Worm (Caenorhabditis elegans): Measurements from ENCODE around the gene snpn-1.

DNA sequence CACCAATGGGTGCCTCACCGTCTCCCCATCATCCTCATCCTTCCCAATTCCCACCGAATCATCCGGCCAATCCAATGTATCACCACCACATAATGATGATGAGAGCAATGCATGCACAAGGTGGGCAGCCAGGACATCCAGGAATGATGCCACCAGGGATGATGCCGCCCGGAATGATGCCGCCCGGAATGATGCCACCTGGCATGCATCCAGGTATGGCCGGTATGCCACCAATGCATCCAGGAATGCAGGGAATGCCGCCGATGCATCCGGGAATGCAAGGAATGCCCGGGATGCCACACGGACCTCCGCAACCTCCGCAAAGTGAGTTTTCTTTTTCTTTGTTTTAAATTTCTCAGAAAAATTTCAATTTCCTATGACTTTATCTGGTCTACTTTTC, 5.1 kb downstream of the snpn-1 start:
- TF ChIP-seq ama-1 (optimal IDR thresholded peaks at IDR 0.05), result no peak
- TF ChIP-seq ceh-36 (tag; optimal IDR thresholded peaks at IDR 0.05), result no peak
- TF ChIP-seq ets-7 (tag; optimal IDR thresholded peaks at IDR 0.05), result no peak
- TF ChIP-seq hmg-4 (GFP tag; optimal IDR thresholded peaks at IDR 0.05), result no peak
